Worm (Caenorhabditis elegans) whole organism, L3 larva: Measurements from ENCODE around the gene K08D12.8.

Experiments
- R02D3.7 ChIP-seq: fragments of 150-350 bp; optimal IDR thresholded peaks from 2 replicates; lab custom pipeline; 2014; ENCODE audit warnings: missing biosample characterization, missing genetic modification characterization
- aly-2 ChIP-seq: fragments of 150-350 bp; optimal IDR thresholded peaks from 2 replicates; lab custom pipeline; 2014; ENCODE audit warnings: missing biosample characterization, missing genetic modification characterization
- ama-1 ChIP-seq: fragments of 150-350 bp; optimal IDR thresholded peaks from 2 replicates; lab custom pipeline; 2018
- ceh-16 ChIP-seq: sonication (generic microtip); optimal IDR thresholded peaks from 2 replicates; lab custom pipeline; 2017; ENCODE audit warnings: missing biosample characterization, missing genetic modification characterization
- ceh-28 ChIP-seq: fragments of 150-350 bp; optimal IDR thresholded peaks from 2 replicates; lab custom pipeline; 2014; ENCODE audit warnings: missing biosample characterization, missing genetic modification reagents, missing genetic modification characterization
- ceh-82 ChIP-seq: fragments of 150-350 bp; optimal IDR thresholded peaks from 2 replicates; lab custom pipeline; 2014; ENCODE audit warnings: missing biosample characterization, missing genetic modification characterization
- daf-12 ChIP-seq: fragments of 150-350 bp; optimal IDR thresholded peaks from 2 replicates; lab custom pipeline; 2014; ENCODE audit warnings: missing biosample characterization, missing genetic modification reagents, missing genetic modification characterization
- egl-27 ChIP-seq: sonication (generic microtip); optimal IDR thresholded peaks from 4 replicates; lab custom pipeline; 2017; ENCODE audit warnings: missing biosample characterization, missing genetic modification reagents, missing genetic modification characterization
- egl-5 ChIP-seq: fragments of 150-350 bp; optimal IDR thresholded peaks from 2 replicates; lab custom pipeline; 2017; ENCODE audit warnings: missing biosample characterization, missing genetic modification reagents, missing genetic modification characterization, inconsistent platforms
- elt-1 ChIP-seq: fragments of 150-350 bp; optimal IDR thresholded peaks from 2 replicates; lab custom pipeline; 2014; ENCODE audit warnings: missing biosample characterization, missing genetic modification characterization
- elt-2 ChIP-seq: sonication (generic microtip); optimal IDR thresholded peaks from 2 replicates; lab custom pipeline; 2016; ENCODE audit warnings: missing genetic modification reagents, mild to moderate bottlenecking, missing genetic modification characterization, missing compliant biosample characterization
- eor-1 ChIP-seq, 2 experiments: fragments of 150-350 bp; optimal IDR thresholded peaks; 2 replicates each; lab custom pipeline; 2014 to 2018; ENCODE audit warnings: missing biosample characterization in 2 of 2, missing genetic modification characterization in 2 of 2
- fkh-2 ChIP-seq: fragments of 150-350 bp; optimal IDR thresholded peaks from 2 replicates; lab custom pipeline; 2014; ENCODE audit warnings: missing biosample characterization, missing genetic modification reagents, missing genetic modification characterization
- fos-1 ChIP-seq: fragments of 150-350 bp; optimal IDR thresholded peaks from 2 replicates; lab custom pipeline; 2014; ENCODE audit warnings: missing biosample characterization, missing genetic modification characterization
- hmg-11 ChIP-seq: sonication (generic microtip); optimal IDR thresholded peaks from 2 replicates; lab custom pipeline; 2016; ENCODE audit warnings: missing genetic modification characterization, missing compliant biosample characterization
- lin-15B ChIP-seq: fragments of 150-350 bp; optimal IDR thresholded peaks from 2 replicates; lab custom pipeline; 2014; ENCODE audit warnings: missing biosample characterization, missing genetic modification characterization
- lin-39 ChIP-seq: fragments of 150-350 bp; optimal IDR thresholded peaks from 2 replicates; lab custom pipeline; 2018; ENCODE audit warnings: missing biosample characterization, missing genetic modification reagents, missing genetic modification characterization
- lsy-12 ChIP-seq: sonication (generic microtip); optimal IDR thresholded peaks from 2 replicates; lab custom pipeline; 2016; ENCODE audit warnings: mild to moderate bottlenecking, missing genetic modification characterization, missing compliant biosample characterization
- mdl-1 ChIP-seq: fragments of 150-350 bp; optimal IDR thresholded peaks from 2 replicates; lab custom pipeline; 2014; ENCODE audit warnings: missing biosample characterization, missing genetic modification characterization
- mml-1 ChIP-seq: fragments of 150-350 bp; sonication (generic microtip); optimal IDR thresholded peaks from 3 replicates; lab custom pipeline; 2014; ENCODE audit warnings: missing biosample characterization, missing genetic modification characterization
- nhr-11 ChIP-seq: fragments of 150-350 bp; optimal IDR thresholded peaks from 2 replicates; lab custom pipeline; 2014; ENCODE audit warnings: missing biosample characterization, missing genetic modification characterization
- nhr-12 ChIP-seq: fragments of 150-350 bp; optimal IDR thresholded peaks from 2 replicates; lab custom pipeline; 2014; ENCODE audit warnings: missing biosample characterization, missing genetic modification characterization
- nhr-237 ChIP-seq: fragments of 150-350 bp; optimal IDR thresholded peaks from 2 replicates; lab custom pipeline; 2014; ENCODE audit warnings: missing biosample characterization, missing genetic modification characterization
- nhr-25 ChIP-seq: sonication (generic microtip); optimal IDR thresholded peaks from 2 replicates; lab custom pipeline; 2017; ENCODE audit warnings: missing biosample characterization, missing genetic modification characterization
- nhr-28 ChIP-seq: fragments of 150-350 bp; optimal IDR thresholded peaks from 2 replicates; lab custom pipeline; 2014; ENCODE audit warnings: missing biosample characterization, missing genetic modification characterization
- nhr-43 ChIP-seq: sonication (generic microtip); optimal IDR thresholded peaks from 2 replicates; lab custom pipeline; 2016; ENCODE audit warnings: mild to moderate bottlenecking, missing genetic modification characterization, missing compliant biosample characterization; ENCODE audit not compliant: poor library complexity, severe bottlenecking
- nhr-67 ChIP-seq: fragments of 150-350 bp; optimal IDR thresholded peaks from 2 replicates; lab custom pipeline; 2014; ENCODE audit warnings: missing biosample characterization, missing genetic modification characterization
- nhr-77 ChIP-seq: fragments of 150-350 bp; optimal IDR thresholded peaks from 2 replicates; lab custom pipeline; 2014; ENCODE audit warnings: missing biosample characterization, missing genetic modification characterization
- pha-4 ChIP-seq: fragments of 150-350 bp; optimal IDR thresholded peaks from 2 replicates; lab custom pipeline; 2014; ENCODE audit warnings: missing biosample characterization, missing genetic modification reagents, missing genetic modification characterization
- pqm-1 ChIP-seq: fragments of 150-350 bp; optimal IDR thresholded peaks from 2 replicates; lab custom pipeline; 2017; ENCODE audit warnings: missing biosample characterization, missing genetic modification characterization, inconsistent platforms
- skn-1 ChIP-seq: fragments of 150-350 bp; optimal IDR thresholded peaks from 2 replicates; lab custom pipeline; 2014; ENCODE audit warnings: missing biosample characterization, missing genetic modification characterization
- snpc-4 ChIP-seq: fragments of 150-350 bp; optimal IDR thresholded peaks from 2 replicates; lab custom pipeline; 2014; ENCODE audit warnings: missing biosample characterization, missing genetic modification characterization
- tbx-2 ChIP-seq: sonication (generic microtip); optimal IDR thresholded peaks from 2 replicates; lab custom pipeline; 2016; ENCODE audit warnings: mild to moderate bottlenecking, missing genetic modification characterization, missing compliant biosample characterization
- unc-39 ChIP-seq: sonication (generic microtip); optimal IDR thresholded peaks from 4 replicates; lab custom pipeline; 2017; ENCODE audit warnings: missing biosample characterization, missing genetic modification characterization
- unc-62 ChIP-seq: fragments of 150-350 bp; sonication (generic microtip); optimal IDR thresholded peaks from 4 replicates; lab custom pipeline; 2014; ENCODE audit warnings: missing biosample characterization, missing genetic modification reagents, missing genetic modification characterization
- ztf-4 ChIP-seq: fragments of 150-350 bp; optimal IDR thresholded peaks from 2 replicates; lab custom pipeline; 2014; ENCODE audit warnings: missing biosample characterization, missing genetic modification characterization

Gene K08D12.8

ce11 chrIV:1720474-1720873 is 5.5 kb upstream of the K08D12.8 start, which contains the start of gene epic-2:
TSS of gene epic-2 (plus strand) at chrIV:1720790.
- TF ChIP-seq ceh-16 (tag; lab: Kevin White, UChicago) = no peak
- TF ChIP-seq lin-15B (tag; lab: Kevin White, UChicago) = no peak
- no peak for TF ChIP-seq ztf-4 (tag; lab: Kevin White, UChicago)
- TF ChIP-seq lsy-12 (tag; lab: Kevin White, UChicago) = no peak
- no peak for TF ChIP-seq nhr-28 (tag; lab: Kevin White, UChicago)
- TF ChIP-seq R02D3.7 (tag; lab: Kevin White, UChicago) = no peak
- TF ChIP-seq hmg-11 (tag; lab: Kevin White, UChicago) = no peak
- TF ChIP-seq nhr-12 (tag; lab: Kevin White, UChicago) = no peak
- no peak for TF ChIP-seq pha-4
- no peak for TF ChIP-seq nhr-237
- TF ChIP-seq elt-1 (tag; lab: Kevin White, UChicago) = no peak
- no peak for TF ChIP-seq ceh-28 (tag; lab: Kevin White, UChicago)
- no peak for TF ChIP-seq egl-5
- no peak for TF ChIP-seq unc-62 (GFP tag; lab: Kevin White, UChicago)
- no peak for TF ChIP-seq pqm-1 (tag; lab: Kevin White, UChicago)
- no peak for TF ChIP-seq fkh-2 (tag; lab: Kevin White, UChicago)
- no peak for TF ChIP-seq egl-27 (tag; lab: Kevin White, UChicago)
- no peak for TF ChIP-seq lin-39 (tag; lab: Kevin White, UChicago)
- no peak for TF ChIP-seq tbx-2 (tag; lab: Kevin White, UChicago)
- no peak for TF ChIP-seq elt-2 (tag; lab: Kevin White, UChicago)

ce11 chrIV:1721610-1722009 is 4.4 kb upstream of the K08D12.8 start:
- no peak for TF ChIP-seq aly-2 (tag; lab: Kevin White, UChicago)
- no peak for TF ChIP-seq ceh-28 (tag; lab: Kevin White, UChicago)
- no peak for TF ChIP-seq elt-2 (tag; lab: Kevin White, UChicago)
- no peak for TF ChIP-seq fos-1 (tag; lab: Kevin White, UChicago)
- TF ChIP-seq lsy-12 (tag; lab: Kevin White, UChicago) = no peak
- no peak for TF ChIP-seq ceh-16 (tag; lab: Kevin White, UChicago)

- TF ChIP-seq hmg-11 (tag; lab: Kevin White, UChicago) (no peak), nhr-25 (tag; lab: Kevin White, UChicago) (peak; percentile 25), mml-1 (tag; lab: Kevin White, UChicago) (no peak), ama-1 (peak; percentile 4), lin-15B (tag; lab: Kevin White, UChicago) (no peak), nhr-237 (no peak), nhr-43 (peak; percentile 23), ceh-16 (tag; lab: Kevin White, UChicago) (no peak), ceh-82 (tag; lab: Kevin White, UChicago) (no peak), fos-1 (tag; lab: Kevin White, UChicago) (no peak), fkh-2 (tag; lab: Kevin White, UChicago) (no peak), lin-39 (tag; lab: Kevin White, UChicago) (no peak), nhr-77 (tag; lab: Kevin White, UChicago) (no peak), mdl-1 (no peak), snpc-4 (tag; lab: Kevin White, UChicago) (no peak), R02D3.7 (tag; lab: Kevin White, UChicago) (no peak), aly-2 (tag; lab: Kevin White, UChicago) (no peak), egl-5 (no peak), pqm-1 (tag; lab: Kevin White, UChicago) (no peak), egl-27 (tag; lab: Kevin White, UChicago) (no peak)
Observed at ce11 chrIV:1722953-1723352, 3.0 kb upstream of the K08D12.8 start.

- TF ChIP-seq nhr-43 = no peak
- no peak for TF ChIP-seq skn-1
- TF ChIP-seq snpc-4 (tag; lab: Kevin White, UChicago) = no peak
- no peak for TF ChIP-seq aly-2 (tag; lab: Kevin White, UChicago)
- no peak for TF ChIP-seq nhr-11 (tag; lab: Kevin White, UChicago)
- no peak for TF ChIP-seq mdl-1
- TF ChIP-seq ceh-28 (tag; lab: Kevin White, UChicago) = no peak
- TF ChIP-seq daf-12 = no peak
- TF ChIP-seq, all 47 proteins: peak for 0
Observed at ce11 chrIV:1724283-1724682, 1.7 kb upstream of the K08D12.8 start, which contains the start of gene epic-3. TSS of gene epic-3 (minus strand) at chrIV:1724383.

ce11 chrIV:1727538-1728072 is 1.6 kb downstream of the K08D12.8 start:
- TF ChIP-seq eor-1 (tag; optimal IDR thresholded peaks at IDR 0.05; lab: Kevin White, UChicago) (no peak), nhr-67 (tag; lab: Kevin White, UChicago) (no peak), unc-39 (tag; lab: Kevin White, UChicago) (no peak), ceh-28 (tag; lab: Kevin White, UChicago) (peak; percentile 97), nhr-28 (tag; lab: Kevin White, UChicago) (no peak)
- TF ChIP-seq, all 47 proteins: peak for 1
